Worm (Caenorhabditis elegans) whole organism, L4 larva: Measurements from ENCODE around the gene F36H9.1.

Source experiments
- F49E8.2 ChIP-seq: sonication (generic microtip); optimal IDR thresholded peaks from 2 replicates; lab custom pipeline; 2016; ENCODE audit warnings: missing compliant biosample characterization, mild to moderate bottlenecking, missing genetic modification characterization, borderline replicate concordance
- R02D3.7 ChIP-seq: fragments of 150-350 bp; sonication (generic microtip); optimal IDR thresholded peaks from 3 replicates; lab custom pipeline; 2014; ENCODE audit warnings: missing biosample characterization, missing genetic modification characterization
- T20F7.1 ChIP-seq: fragments of 200-800 bp; sonication (Bioruptor generic); optimal IDR thresholded peaks from 2 replicates; lab custom pipeline; 2018; ENCODE audit warnings: mild to moderate bottlenecking, missing genetic modification characterization, missing compliant biosample characterization
- Y5F2A.4 ChIP-seq: fragments of 200-800 bp; sonication (Bioruptor generic); optimal IDR thresholded peaks from 2 replicates; lab custom pipeline; 2018; ENCODE audit warnings: mild to moderate bottlenecking, missing genetic modification characterization, missing compliant biosample characterization
- aly-2 ChIP-seq: sonication (generic microtip); optimal IDR thresholded peaks from 2 replicates; lab custom pipeline; 2018; ENCODE audit warnings: missing biosample characterization, missing genetic modification characterization
- ama-1 ChIP-seq: fragments of 150-350 bp; optimal IDR thresholded peaks from 2 replicates; lab custom pipeline; 2014; ENCODE audit warnings: inconsistent platforms, mixed read lengths
- arid-1 ChIP-seq: fragments of 200-800 bp; sonication (Bioruptor generic); conservative IDR thresholded peaks from 2 replicates; pipeline ENCODE4 v1.3.6; 2022; ENCODE audit warnings: missing genetic modification reagents, missing genetic modification characterization, missing compliant biosample characterization
- attf-4 ChIP-seq: sonication (generic microtip); optimal IDR thresholded peaks from 3 replicates; lab custom pipeline; 2017; ENCODE audit warnings: missing biosample characterization, missing genetic modification characterization
- daf-12 ChIP-seq: fragments of 150-350 bp; optimal IDR thresholded peaks from 2 replicates; lab custom pipeline; 2014; ENCODE audit warnings: missing biosample characterization, missing genetic modification reagents, missing genetic modification characterization
- daf-16 ChIP-seq, 3 experiments: sonication (generic microtip); optimal IDR thresholded peaks; 2 replicates each; lab custom pipeline; 2016 to 2017; ENCODE audit warnings: missing genetic modification characterization in 3 of 3, missing genetic modification reagents in 3 of 3, mild to moderate bottlenecking in 2 of 3, missing compliant biosample characterization in 2 of 3, missing biosample characterization in 1 of 3, moderate library complexity in 1 of 3
- daf-8 ChIP-seq: fragments of 200-800 bp; sonication (Bioruptor generic); IDR thresholded peaks from 2 replicates; pipeline ENCODE4 v1.3.6; 2022; ENCODE audit warnings: missing genetic modification characterization, missing compliant biosample characterization
- dmd-8 ChIP-seq: fragments of 200-800 bp; sonication (Bioruptor generic); IDR thresholded peaks from 2 replicates; pipeline ENCODE4 v1.3.6; 2022; ENCODE audit warnings: missing genetic modification characterization, missing compliant biosample characterization
- dmd-9 ChIP-seq: fragments of 200-800 bp; sonication (Bioruptor generic); IDR thresholded peaks from 2 replicates; pipeline ENCODE4 v1.3.6; 2022; ENCODE audit warnings: missing genetic modification reagents, missing genetic modification characterization, missing compliant biosample characterization
- fkh-10 ChIP-seq: fragments of 150-350 bp; optimal IDR thresholded peaks from 2 replicates; lab custom pipeline; 2014; ENCODE audit warnings: missing biosample characterization, missing genetic modification reagents, missing genetic modification characterization
- fos-1 ChIP-seq: fragments of 150-350 bp; optimal IDR thresholded peaks from 2 replicates; lab custom pipeline; 2014; ENCODE audit warnings: missing biosample characterization, missing genetic modification characterization
- hlh-11 ChIP-seq: fragments of 200-800 bp; sonication (Bioruptor generic); optimal IDR thresholded peaks from 2 replicates; lab custom pipeline; 2018; ENCODE audit warnings: mild to moderate bottlenecking, missing genetic modification characterization, missing compliant biosample characterization
- hmg-1.1 ChIP-seq: fragments of 200-800 bp; sonication (Bioruptor generic); IDR thresholded peaks from 2 replicates; pipeline ENCODE4 v1.3.6; 2022; ENCODE audit warnings: missing genetic modification reagents, missing genetic modification characterization, missing compliant biosample characterization
- lim-7 ChIP-seq: fragments of 200-800 bp; sonication (Bioruptor generic); IDR thresholded peaks from 2 replicates; pipeline ENCODE4 v1.3.6; 2022; ENCODE audit warnings: missing genetic modification characterization, missing compliant biosample characterization
- lin-13 ChIP-seq: fragments of 150-350 bp; optimal IDR thresholded peaks from 2 replicates; lab custom pipeline; 2014; ENCODE audit warnings: missing biosample characterization, missing genetic modification reagents, missing genetic modification characterization
- lir-3 ChIP-seq: sonication (generic microtip); optimal IDR thresholded peaks from 2 replicates; lab custom pipeline; 2016; ENCODE audit warnings: mild to moderate bottlenecking, missing genetic modification characterization, missing compliant biosample characterization
- lsy-2 ChIP-seq, 2 experiments: fragments of 150-350 bp in 1 of 2; sonication (generic microtip) in 1 of 2; optimal IDR thresholded peaks; 2 replicates each; lab custom pipeline; 2014 to 2017; ENCODE audit warnings: missing biosample characterization in 2 of 2, missing genetic modification characterization in 2 of 2
- mdl-1 ChIP-seq, 2 experiments: fragments of 150-350 bp in 1 of 2; sonication (generic microtip) in 1 of 2; optimal IDR thresholded peaks; 2 replicates each; lab custom pipeline; 2014 to 2017; ENCODE audit warnings: missing biosample characterization in 2 of 2, missing genetic modification characterization in 2 of 2
- mxl-3 ChIP-seq: fragments of 200-800 bp; sonication (Bioruptor generic); optimal IDR thresholded peaks from 2 replicates; lab custom pipeline; 2018; ENCODE audit warnings: mild to moderate bottlenecking, missing genetic modification characterization, missing compliant biosample characterization
- nhr-10 ChIP-seq: fragments of 150-350 bp; optimal IDR thresholded peaks from 2 replicates; lab custom pipeline; 2014; ENCODE audit warnings: missing biosample characterization, missing genetic modification characterization
- nhr-102 ChIP-seq: sonication (generic microtip); optimal IDR thresholded peaks from 2 replicates; lab custom pipeline; 2016; ENCODE audit warnings: mild to moderate bottlenecking, missing genetic modification characterization, moderate library complexity, missing compliant biosample characterization
- nhr-25 ChIP-seq: sonication (generic microtip); optimal IDR thresholded peaks from 2 replicates; lab custom pipeline; 2017; ENCODE audit warnings: missing genetic modification characterization, mild to moderate bottlenecking, missing compliant biosample characterization, antibody characterized with exemption, moderate library complexity, borderline replicate concordance; ENCODE audit not compliant: insufficient read depth
- nhr-48 ChIP-seq: sonication (generic microtip); optimal IDR thresholded peaks from 2 replicates; lab custom pipeline; 2016; ENCODE audit warnings: mild to moderate bottlenecking, missing genetic modification characterization, missing compliant biosample characterization
- php-3 ChIP-seq: fragments of 200-800 bp; sonication (Bioruptor generic); IDR thresholded peaks from 2 replicates; pipeline ENCODE4 v1.3.6; 2022; ENCODE audit warnings: missing genetic modification reagents, missing genetic modification characterization, missing compliant biosample characterization
- pqm-1 ChIP-seq: sonication (generic microtip); optimal IDR thresholded peaks from 2 replicates; lab custom pipeline; 2017; ENCODE audit warnings: missing biosample characterization, missing genetic modification characterization
- rbr-2 ChIP-seq: sonication (generic microtip); optimal IDR thresholded peaks from 2 replicates; lab custom pipeline; 2016; ENCODE audit warnings: missing genotype, missing genetic modification characterization, missing compliant biosample characterization
- saeg-2 ChIP-seq: fragments of 200-800 bp; sonication (Bioruptor generic); IDR thresholded peaks from 2 replicates; pipeline ENCODE4 v1.3.6; 2022; ENCODE audit warnings: missing genetic modification reagents, missing genetic modification characterization, missing compliant biosample characterization
- skn-1 ChIP-seq: fragments of 150-350 bp; optimal IDR thresholded peaks from 2 replicates; lab custom pipeline; 2014; ENCODE audit warnings: missing biosample characterization, missing genetic modification characterization
- snpc-1.2 ChIP-seq: fragments of 200-800 bp; sonication (Bioruptor generic); IDR thresholded peaks from 2 replicates; pipeline ENCODE4 v1.3.6; 2022; ENCODE audit warnings: missing genetic modification reagents, missing genetic modification characterization, missing compliant biosample characterization
- unc-62 ChIP-seq, 3 experiments: fragments of 150-350 bp in 1 of 3; sonication (generic microtip); optimal IDR thresholded peaks in 2 of 3; peaks in 1 of 3; 1 replicate in 1 of 3; 2 replicates in 2 of 3; lab custom pipeline; 2014 to 2017; ENCODE audit warnings: missing biosample characterization in 3 of 3, missing genetic modification characterization in 3 of 3, missing genetic modification reagents in 3 of 3, missing genotype in 1 of 3
- zip-11 ChIP-seq: fragments of 200-800 bp; sonication (Bioruptor generic); IDR thresholded peaks from 2 replicates; pipeline ENCODE4 v1.3.6; 2022; ENCODE audit warnings: missing genetic modification characterization, missing compliant biosample characterization
- ztf-11 ChIP-seq: fragments of 150-350 bp; optimal IDR thresholded peaks from 2 replicates; lab custom pipeline; 2014; ENCODE audit warnings: missing biosample characterization, missing genetic modification characterization

Gene F36H9.1

DNA sequence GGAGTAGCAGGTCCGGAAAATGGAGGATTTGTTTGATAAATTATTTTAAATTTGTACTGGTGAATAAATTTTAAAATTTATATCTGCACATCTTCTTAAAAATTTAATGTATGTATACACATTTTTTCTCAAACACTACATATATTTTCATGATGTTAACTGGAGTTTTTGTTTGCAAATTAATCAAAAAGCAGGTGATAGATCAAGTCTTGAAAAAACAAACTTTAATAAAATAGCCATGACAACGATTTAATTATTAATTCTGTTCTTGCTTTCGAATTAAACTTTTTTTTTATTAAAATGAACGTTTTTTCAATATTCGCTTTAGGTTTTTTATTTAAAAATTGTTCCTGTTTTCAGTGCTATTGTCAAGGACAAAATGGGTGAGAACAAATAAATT is at the start of gene F36H9.1:
F36H9.1 (plus strand) TSS at position 301 of the 400 bp plus-strand sequence.
- no peak for TF ChIP-seq daf-8 (GFP tag; lab: Robert Waterston, UW)

DNA sequence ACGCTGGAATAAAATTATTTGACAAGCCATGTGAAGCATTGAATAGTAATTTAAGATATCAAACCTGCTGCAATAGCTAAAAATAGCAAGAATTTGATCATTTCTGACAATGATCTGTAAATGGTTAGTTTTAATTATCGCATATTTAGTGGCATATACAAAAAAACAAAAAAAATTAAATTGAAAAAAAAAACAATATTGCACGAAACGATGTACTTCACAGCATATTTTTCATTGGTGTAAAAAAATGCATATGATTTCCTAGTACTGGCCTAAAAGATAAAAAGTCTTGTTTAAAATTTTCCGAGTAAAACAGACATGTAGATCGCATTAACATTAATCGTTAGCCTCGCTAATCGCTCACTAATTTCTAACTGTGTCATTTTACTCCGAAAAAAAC is 45.3 kb upstream of the F36H9.1 start, which contains the start of gene ZK697.8:
ZK697.8 (minus strand) TSS at position 101 of the 400 bp plus-strand sequence.
- TF ChIP-seq attf-4 (tag; lab: Kevin White, UChicago) (no peak), lir-3 (tag; lab: Kevin White, UChicago) (no peak), nhr-25 (no peak), pqm-1 (tag; lab: Kevin White, UChicago) (no peak), ztf-11 (tag; lab: Kevin White, UChicago) (no peak), aly-2 (no peak), unc-62 (GFP tag; optimal IDR thresholded peaks at IDR 0.05 in 1 of 2; lab: Kevin White, UChicago) (no peak), unc-62 (tag; optimal IDR thresholded peaks at IDR 0.05; lab: Kevin White, UChicago) (no peak), mdl-1 (tag; optimal IDR thresholded peaks at IDR 0.05; lab: Kevin White, UChicago) (no peak), rbr-2 (tag; lab: Kevin White, UChicago) (no peak)
- TF ChIP-seq, all 104 proteins: peak for 0

DNA sequence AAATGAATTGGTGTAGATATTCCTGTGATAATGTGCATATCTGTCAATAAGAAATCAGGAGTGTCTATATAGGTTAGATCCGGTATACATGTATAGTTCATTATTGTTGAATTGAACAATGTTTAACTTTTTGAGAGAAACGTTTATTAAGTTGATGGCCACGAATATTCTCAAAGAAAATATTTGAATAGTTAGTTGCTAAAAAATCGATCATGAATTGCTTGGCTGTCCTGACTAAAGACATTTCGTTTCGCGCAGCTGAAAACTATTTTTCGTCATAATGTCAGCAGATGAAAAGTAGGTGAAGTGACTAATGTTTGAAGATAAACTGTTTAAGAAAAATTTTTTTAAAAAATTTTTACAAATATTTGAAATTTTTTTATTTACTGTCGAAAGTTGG is 42.9 kb upstream of the F36H9.1 start, which contains the start of gene srh-199:
srh-199 (minus strand) TSS at position 101 of the 400 bp plus-strand sequence.
- no peak for TF ChIP-seq php-3 (GFP tag; lab: Robert Waterston, UW)
- no peak for TF ChIP-seq nhr-102 (tag; lab: Kevin White, UChicago)
- no peak for TF ChIP-seq zip-11 (GFP tag; lab: Robert Waterston, UW)
- TF ChIP-seq lim-7 (GFP tag; lab: Robert Waterston, UW): no peak
- TF ChIP-seq saeg-2 (GFP tag; lab: Robert Waterston, UW): no peak
- TF ChIP-seq mxl-3 (GFP tag; lab: Kevin White, UChicago): no peak
- TF ChIP-seq R02D3.7 (tag; lab: Kevin White, UChicago): no peak
- TF ChIP-seq lsy-2 (tag; optimal IDR thresholded peaks at IDR 0.05; lab: Kevin White, UChicago): no peak
- TF ChIP-seq hmg-1.1 (GFP tag; lab: Robert Waterston, UW): no peak
- TF ChIP-seq T20F7.1: no peak

DNA sequence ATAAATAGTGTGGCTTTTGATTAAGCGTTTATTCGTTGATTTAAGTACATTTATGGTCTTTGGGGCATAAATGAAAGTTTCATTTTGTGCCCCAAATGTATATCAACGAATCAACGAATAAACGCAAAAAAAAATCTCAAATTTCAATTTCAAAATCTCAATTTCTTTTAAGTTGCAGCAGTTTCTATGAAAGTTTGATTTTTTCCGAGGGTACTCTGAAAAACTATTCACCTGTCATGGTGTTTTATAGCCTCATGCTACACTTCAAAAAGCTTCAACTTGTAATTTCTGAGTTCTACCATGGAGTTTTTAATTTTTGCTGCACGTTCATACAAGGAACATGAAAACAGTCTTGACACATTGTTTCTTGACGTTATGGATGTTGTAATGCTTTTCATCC is 41.8 kb upstream of the F36H9.1 start, which contains the start of gene ZK697.1:
ZK697.1 (plus strand) TSS at position 301 of the 400 bp plus-strand sequence.
- no peak for TF ChIP-seq fos-1
- TF ChIP-seq lin-13: no peak
- TF ChIP-seq nhr-10: no peak
- TF ChIP-seq R02D3.7 (tag; lab: Kevin White, UChicago): no peak
- TF ChIP-seq daf-16 (GFP tag; optimal IDR thresholded peaks at IDR 0.05; lab: Kevin White, UChicago): no peak
- TF ChIP-seq daf-16 (tag; optimal IDR thresholded peaks at IDR 0.05; lab: Kevin White, UChicago): no peak
- no peak for TF ChIP-seq mxl-3 (GFP tag; lab: Kevin White, UChicago)
- TF ChIP-seq nhr-48 (tag; lab: Kevin White, UChicago): no peak
- no peak for TF ChIP-seq hlh-11 (tag; lab: Kevin White, UChicago)
- TF ChIP-seq fkh-10 (GFP tag; lab: Kevin White, UChicago): no peak
- TF ChIP-seq dmd-8 (GFP tag; lab: Robert Waterston, UW): no peak
- TF ChIP-seq F49E8.2: no peak
- TF ChIP-seq arid-1 (GFP tag; lab: Robert Waterston, UW): no peak
- TF ChIP-seq daf-12 (tag; lab: Kevin White, UChicago): no peak

DNA sequence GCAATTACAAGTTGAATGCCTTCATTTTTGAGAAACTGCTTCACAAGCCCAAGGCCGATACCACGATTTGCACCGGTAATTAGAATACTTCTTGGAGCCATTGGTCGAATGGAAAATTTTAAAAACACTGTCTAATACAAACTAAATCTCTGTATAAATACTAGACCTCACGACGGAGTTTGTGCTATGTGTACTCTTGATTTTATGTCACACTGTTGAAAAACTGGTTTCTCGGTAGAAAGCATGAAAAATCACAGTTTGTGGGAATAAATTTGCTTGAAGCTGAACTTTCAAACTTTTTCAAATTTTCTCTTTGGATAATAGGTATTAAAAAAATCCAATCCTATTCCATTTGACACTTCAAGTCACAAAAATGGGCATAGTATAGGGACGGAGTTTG is 38.7 kb upstream of the F36H9.1 start, which contains the start of gene ZK697.14:
ZK697.14 (minus strand) TSS at position 101 of the 400 bp plus-strand sequence.
- TF ChIP-seq Y5F2A.4 (GFP tag; lab: Kevin White, UChicago) (no peak), hmg-1.1 (GFP tag; lab: Robert Waterston, UW) (no peak), ama-1 (lab: Kevin White, UChicago) (no peak), snpc-1.2 (no peak), aly-2 (no peak), mxl-3 (GFP tag; lab: Kevin White, UChicago) (no peak), skn-1 (tag; lab: Kevin White, UChicago) (no peak), F49E8.2 (no peak), dmd-9 (GFP tag; lab: Robert Waterston, UW) (no peak), daf-8 (GFP tag; lab: Robert Waterston, UW) (no peak)
